Worm (Caenorhabditis elegans) whole organism, midembryonic: Measurements from ENCODE around the gene Y57E12AL.2.

Experiments
- T22C8.4 ChIP-seq: fragments of 200-800 bp; sonication (Bioruptor generic); IDR thresholded peaks from 2 replicates; pipeline ENCODE4 v1.3.6; 2022; ENCODE audit warnings: missing genetic modification characterization, missing compliant biosample characterization
- cog-1 ChIP-seq: sonication (generic microtip); optimal IDR thresholded peaks from 2 replicates; lab custom pipeline; 2016; ENCODE audit warnings: missing genetic modification characterization, missing compliant biosample characterization
- flt-1 ChIP-seq: fragments of 200-800 bp; sonication (Bioruptor generic); IDR thresholded peaks from 2 replicates; pipeline ENCODE4 v1.3.6; 2022; ENCODE audit warnings: missing genetic modification characterization, missing compliant biosample characterization
- klf-2 ChIP-seq: fragments of 200-800 bp; sonication (Bioruptor generic); conservative IDR thresholded peaks from 2 replicates; pipeline ENCODE4 v1.3.6; 2022; ENCODE audit warnings: missing genetic modification reagents, missing genetic modification characterization, missing compliant biosample characterization
- med-1 ChIP-seq: sonication (generic microtip); optimal IDR thresholded peaks from 2 replicates; lab custom pipeline; 2017; ENCODE audit warnings: missing genetic modification characterization, mild to moderate bottlenecking, missing compliant biosample characterization, antibody characterized with exemption, missing genetic modification reagents; ENCODE audit not compliant: insufficient read depth
- ref-1 ChIP-seq: fragments of 200-800 bp; sonication (Bioruptor generic); conservative IDR thresholded peaks from 2 replicates; pipeline ENCODE4 v1.3.6; 2022; ENCODE audit warnings: missing genetic modification reagents, missing genetic modification characterization, missing compliant biosample characterization
- tab-1 ChIP-seq: fragments of 200-800 bp; sonication (Bioruptor generic); IDR thresholded peaks from 2 replicates; pipeline ENCODE4 v1.3.6; 2022; ENCODE audit warnings: missing genetic modification characterization, missing compliant biosample characterization
- ztf-23 ChIP-seq: fragments of 200-800 bp; sonication (Bioruptor generic); IDR thresholded peaks from 2 replicates; pipeline ENCODE4 v1.3.6; 2022; ENCODE audit warnings: missing genetic modification reagents, missing genetic modification characterization, missing compliant biosample characterization
- ztf-29 ChIP-seq: fragments of 200-800 bp; sonication (Bioruptor generic); IDR thresholded peaks from 2 replicates; pipeline ENCODE4 v1.3.6; 2022; ENCODE audit warnings: missing genetic modification reagents, missing genetic modification characterization, missing compliant biosample characterization

Y57E12AL.2 gene

DNA sequence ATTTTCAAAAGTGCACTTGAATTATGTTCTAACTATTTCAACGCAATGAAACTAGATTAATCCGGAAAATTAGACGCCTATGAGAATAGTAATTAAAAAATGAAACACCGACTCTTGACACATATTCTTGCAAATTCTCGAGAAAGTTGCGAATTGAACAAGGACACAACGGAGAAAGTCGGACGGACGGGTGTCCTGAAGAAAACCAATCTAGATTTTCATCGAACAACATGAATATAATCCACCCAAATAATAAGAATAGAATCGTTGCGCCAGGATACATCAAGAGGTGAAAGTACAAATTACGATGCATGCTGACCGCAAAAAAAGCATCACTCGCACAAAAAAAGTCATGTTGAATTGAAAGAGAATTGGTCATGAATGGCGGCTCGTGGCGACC lies 11.0 kb downstream of the Y57E12AL.2 start:
- TF ChIP-seq flt-1 (GFP tag; lab: Robert Waterston, UW) = no peak
- no peak for TF ChIP-seq ztf-29 (GFP tag; lab: Robert Waterston, UW)
- no peak for TF ChIP-seq cog-1 (tag; lab: Kevin White, UChicago)

DNA sequence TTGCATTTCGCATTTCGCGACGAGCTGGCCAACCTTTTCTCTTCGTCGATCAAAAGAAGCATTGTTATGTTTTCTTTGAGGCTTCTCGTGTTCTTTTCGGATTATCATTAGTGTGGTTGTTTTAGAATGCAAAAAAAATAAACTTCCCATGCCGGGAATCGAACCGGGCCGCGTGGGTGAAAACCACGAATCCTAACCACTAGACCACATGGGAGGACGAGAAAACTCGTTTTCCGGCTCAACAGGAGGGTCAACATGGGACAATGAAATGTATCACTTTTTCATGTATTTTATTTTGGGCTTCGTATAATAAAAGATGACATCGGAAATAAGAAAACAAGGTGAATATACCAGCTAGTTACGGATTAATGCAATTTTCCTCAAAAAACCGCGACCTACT lies 11.7 kb downstream of the Y57E12AL.2 start:
- TF ChIP-seq med-1 (GFP tag; lab: Kevin White, UChicago) (no peak), ztf-29 (GFP tag; lab: Robert Waterston, UW) (no peak), ref-1 (no peak), T22C8.4 (GFP tag; lab: Robert Waterston, UW) (no peak), cog-1 (tag; lab: Kevin White, UChicago) (no peak), tab-1 (no peak), ztf-23 (no peak), flt-1 (GFP tag; lab: Robert Waterston, UW) (no peak), klf-2 (GFP tag; lab: Robert Waterston, UW) (no peak)

DNA sequence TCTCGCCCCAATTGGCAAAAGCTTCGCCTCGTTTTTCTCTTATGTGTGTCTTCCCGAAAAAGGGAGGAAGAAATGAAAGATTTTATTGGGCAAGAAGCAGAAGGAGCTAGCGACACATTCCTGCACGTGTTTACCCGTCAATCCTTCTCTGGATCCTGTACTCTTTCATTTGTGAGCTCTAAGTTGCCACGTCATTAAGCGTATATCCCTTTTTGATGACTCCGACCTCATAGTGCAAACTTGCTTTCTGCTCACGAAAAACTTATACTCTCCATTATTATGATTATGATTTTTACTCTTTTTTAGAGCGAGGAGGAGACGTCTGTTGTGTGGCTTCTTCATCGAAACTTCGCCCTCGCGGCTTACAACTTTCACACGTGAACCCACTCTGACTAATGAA lies 14.4 kb downstream of the Y57E12AL.2 start, which contains the start of gene F27B10.1:
Gene F27B10.1 (plus strand): TSS at position 301 of the 400 bp plus-strand sequence.
- TF ChIP-seq T22C8.4 (GFP tag; lab: Robert Waterston, UW) = no peak
- no peak for TF ChIP-seq cog-1 (tag; lab: Kevin White, UChicago)
- no peak for TF ChIP-seq ztf-23
- TF ChIP-seq ztf-29 (GFP tag; lab: Robert Waterston, UW) = no peak
- no peak for TF ChIP-seq klf-2 (GFP tag; lab: Robert Waterston, UW)
- TF ChIP-seq med-1 (GFP tag; lab: Kevin White, UChicago) = no peak
- no peak for TF ChIP-seq flt-1 (GFP tag; lab: Robert Waterston, UW)
- TF ChIP-seq tab-1 = no peak
- TF ChIP-seq ref-1 = no peak

DNA sequence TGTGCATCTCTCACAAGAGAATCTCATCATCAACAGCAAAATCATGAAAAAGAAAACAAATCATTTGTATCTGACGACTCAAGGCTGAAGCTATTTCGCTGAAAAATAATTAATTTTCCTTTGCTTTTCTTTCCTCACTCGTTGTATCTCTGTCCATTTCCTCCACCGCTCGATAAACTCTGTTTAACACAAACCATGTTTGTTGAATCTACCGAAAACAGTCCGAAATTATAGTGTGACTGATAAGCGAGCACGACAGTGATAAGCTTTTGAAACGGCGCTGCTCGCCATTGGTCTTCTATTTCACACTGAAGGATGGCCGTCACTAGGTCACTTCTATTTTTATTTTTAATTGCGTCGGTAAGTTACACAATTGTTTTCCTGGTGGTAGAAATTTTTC lies 17.8 kb downstream of the Y57E12AL.2 start, which contains the start of gene npa-1:
Gene npa-1 (plus strand): TSS at position 142 of the 400 bp plus-strand sequence.
- TF ChIP-seq T22C8.4 (GFP tag; lab: Robert Waterston, UW) (no peak), med-1 (GFP tag; lab: Kevin White, UChicago) (no peak), tab-1 (no peak), ztf-29 (GFP tag; lab: Robert Waterston, UW) (no peak), flt-1 (GFP tag; lab: Robert Waterston, UW) (no peak), klf-2 (GFP tag; lab: Robert Waterston, UW) (no peak)

DNA sequence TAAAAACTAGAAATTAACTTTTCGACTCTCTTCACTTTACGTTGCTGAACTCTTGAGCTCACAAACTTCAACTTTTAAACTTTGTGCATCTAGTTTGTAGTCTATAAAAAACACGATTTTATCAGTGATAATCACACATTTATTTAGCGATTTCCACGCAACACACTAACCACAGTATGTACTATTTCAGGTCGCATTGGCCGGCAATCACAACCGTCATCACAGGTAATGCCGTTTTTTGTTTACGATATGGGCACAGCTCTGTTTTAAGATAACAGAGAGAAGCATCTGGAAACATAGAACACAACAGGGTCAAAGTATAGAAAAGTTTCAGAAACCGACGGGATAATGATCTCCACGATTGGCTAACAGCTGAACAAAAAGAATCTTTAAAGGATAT lies 18.3 kb downstream of the Y57E12AL.2 start:
- TF ChIP-seq ztf-23 = no peak

DNA sequence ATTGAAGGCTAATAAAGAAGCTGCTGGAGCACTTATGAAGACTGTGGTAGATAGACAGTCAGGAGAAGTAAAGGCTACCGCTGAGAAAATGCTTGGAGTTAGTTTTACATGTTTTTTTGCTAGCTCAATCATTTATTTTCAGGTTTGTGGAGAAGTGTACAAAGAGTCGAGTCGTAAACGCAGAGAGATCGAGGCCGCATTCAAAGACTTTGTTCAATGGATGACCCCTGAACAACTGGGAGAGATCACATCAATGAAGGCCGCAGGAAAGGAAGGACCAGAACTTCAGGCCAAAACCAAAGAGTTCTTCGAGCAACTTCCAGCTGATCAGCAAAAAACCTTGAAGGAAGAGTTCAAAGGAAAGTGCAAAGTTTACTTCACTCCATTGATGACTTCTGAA lies 20.9 kb downstream of the Y57E12AL.2 start:
- TF ChIP-seq ztf-29 (GFP tag; lab: Robert Waterston, UW) (no peak), tab-1 (no peak), ztf-23 (no peak), cog-1 (tag; lab: Kevin White, UChicago) (no peak), ref-1 (no peak), klf-2 (GFP tag; lab: Robert Waterston, UW) (no peak), flt-1 (GFP tag; lab: Robert Waterston, UW) (no peak), med-1 (GFP tag; lab: Kevin White, UChicago) (no peak), T22C8.4 (GFP tag; lab: Robert Waterston, UW) (no peak)

DNA sequence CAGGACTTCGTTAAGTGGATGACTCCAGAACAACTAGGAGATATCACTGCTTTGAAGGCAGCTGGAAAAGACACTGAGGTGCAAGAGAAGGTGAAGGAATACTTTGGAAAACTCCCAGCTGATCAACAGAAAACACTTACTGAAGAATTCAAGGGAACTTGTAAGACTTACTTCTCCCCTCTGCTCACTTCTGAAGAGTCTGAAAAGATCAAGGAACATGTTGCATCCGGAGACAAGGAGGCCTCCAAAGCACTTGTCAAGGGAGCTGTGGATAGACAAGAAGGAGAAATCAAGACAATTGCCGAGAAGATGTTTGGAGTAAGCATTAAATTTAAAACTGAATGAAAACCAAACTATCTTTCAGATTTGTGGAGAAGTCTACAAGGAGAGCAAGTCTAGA lies 21.5 kb downstream of the Y57E12AL.2 start:
- TF ChIP-seq ref-1 (no peak), flt-1 (GFP tag; lab: Robert Waterston, UW) (no peak), klf-2 (GFP tag; lab: Robert Waterston, UW) (no peak), ztf-23 (no peak), med-1 (GFP tag; lab: Kevin White, UChicago) (no peak), cog-1 (tag; lab: Kevin White, UChicago) (no peak), ztf-29 (GFP tag; lab: Robert Waterston, UW) (no peak), tab-1 (no peak)

DNA sequence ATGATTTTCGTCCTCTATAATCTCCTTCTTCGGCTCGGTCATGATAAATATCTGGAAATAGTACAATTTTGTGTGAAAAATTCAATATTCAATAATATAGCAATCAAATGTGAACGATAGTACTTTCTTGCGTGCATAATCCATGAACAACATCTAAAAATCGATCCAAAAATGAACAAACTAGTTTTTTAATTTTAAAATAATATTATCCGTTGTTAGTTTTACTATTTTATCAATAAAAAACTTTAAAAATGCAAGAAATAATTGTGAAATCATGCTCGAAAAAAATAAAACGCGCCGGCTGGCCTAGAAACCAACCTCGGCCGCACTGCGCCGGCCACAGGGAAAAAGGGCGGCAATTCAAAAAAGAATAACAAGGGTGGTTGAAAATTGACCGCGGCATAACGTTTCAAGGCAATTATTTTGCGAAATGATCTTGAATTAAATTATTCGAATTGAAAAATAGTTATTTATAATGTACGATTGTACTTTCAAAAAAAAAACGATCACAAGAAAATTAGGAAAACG lies 26.8 kb downstream of the Y57E12AL.2 start, which contains the start of gene mys-1:
Gene mys-1 (minus strand): TSS at position 51 of the 528 bp plus-strand sequence.
- peak; percentile 70 for TF ChIP-seq ztf-23
- no peak for TF ChIP-seq T22C8.4 (GFP tag; lab: Robert Waterston, UW)
- no peak for TF ChIP-seq med-1 (GFP tag; lab: Kevin White, UChicago)
- TF ChIP-seq cog-1 (tag; lab: Kevin White, UChicago) = no peak

DNA sequence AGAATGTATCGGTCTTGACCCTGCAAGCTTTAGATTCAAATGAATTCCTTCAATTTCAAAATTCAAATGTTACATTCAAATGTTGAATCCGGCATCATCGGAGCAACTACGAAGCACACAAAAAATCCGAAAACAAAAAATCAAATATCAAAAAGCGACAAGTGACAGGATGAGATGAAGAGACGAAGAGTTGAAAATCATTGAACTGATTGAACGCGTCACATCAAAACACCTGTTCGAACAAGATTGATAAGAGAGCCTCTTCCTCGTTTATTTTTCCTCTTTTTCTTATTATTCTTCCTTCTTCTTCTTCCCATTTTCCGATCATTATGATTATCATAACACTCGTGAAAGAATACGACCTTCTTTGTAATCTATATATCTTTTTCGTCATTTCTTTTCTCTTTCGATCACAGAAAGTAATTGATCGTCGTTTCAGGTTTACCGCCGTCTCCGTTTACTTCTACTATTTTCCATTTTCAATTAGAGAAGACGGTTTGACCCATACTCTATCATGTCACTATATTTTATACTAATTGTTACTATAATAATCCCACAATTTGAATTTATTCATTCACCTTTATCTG lies 27.7 kb downstream of the Y57E12AL.2 start, which contains the start of gene VC5.2:
Gene VC5.2 (plus strand): TSS at position 439 of the 587 bp plus-strand sequence.
- TF ChIP-seq tab-1 (no peak), flt-1 (GFP tag; lab: Robert Waterston, UW) (no peak), ref-1 (no peak), cog-1 (tag; lab: Kevin White, UChicago) (no peak), ztf-29 (GFP tag; lab: Robert Waterston, UW) (no peak), ztf-23 (no peak)

DNA sequence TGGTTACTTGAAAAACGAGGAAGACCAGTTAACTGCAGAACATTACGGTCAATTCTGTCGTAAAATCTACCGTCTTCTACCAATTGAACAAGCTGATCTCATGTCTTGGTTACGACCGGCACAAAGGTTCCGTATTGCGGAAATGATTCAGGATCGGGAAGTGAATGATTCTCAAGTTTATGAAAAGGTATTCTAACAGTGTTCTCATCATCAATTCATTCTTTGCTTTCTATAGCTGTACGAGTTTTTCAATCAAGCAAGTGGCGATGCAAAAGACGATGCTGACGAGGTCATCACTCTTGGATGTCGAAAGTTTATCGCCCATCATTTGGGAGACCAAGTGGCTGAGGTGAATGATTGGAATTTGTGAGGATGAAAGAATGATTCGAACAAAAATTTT lies 29.4 kb downstream of the Y57E12AL.2 start:
- TF ChIP-seq T22C8.4 (GFP tag; lab: Robert Waterston, UW) = no peak
- TF ChIP-seq ztf-23 = no peak
- no peak for TF ChIP-seq klf-2 (GFP tag; lab: Robert Waterston, UW)
- TF ChIP-seq ref-1 = no peak
- no peak for TF ChIP-seq cog-1 (tag; lab: Kevin White, UChicago)
- TF ChIP-seq ztf-29 (GFP tag; lab: Robert Waterston, UW) = no peak
- no peak for TF ChIP-seq med-1 (GFP tag; lab: Kevin White, UChicago)
- no peak for TF ChIP-seq flt-1 (GFP tag; lab: Robert Waterston, UW)
- no peak for TF ChIP-seq tab-1
